Fruit fly (Drosophila melanogaster) whole organism, embryonic: Measurements from ENCODE around the gene Actn.

ENCODE experiments used
- Atf3 ChIP-seq: fragments of 200-800 bp; sonication (Bioruptor generic); optimal IDR thresholded peaks from 3 replicates; lab custom pipeline; 2016; ENCODE audit warnings: missing biosample characterization, missing genetic modification characterization
- Bdp1 ChIP-seq: fragments of 200-800 bp; sonication (Bioruptor generic); optimal IDR thresholded peaks from 3 replicates; lab custom pipeline; 2016; ENCODE audit warnings: missing biosample characterization, missing genetic modification characterization
- BtbVII ChIP-seq: fragments of 200-800 bp; sonication (Bioruptor generic); optimal IDR thresholded peaks from 3 replicates; lab custom pipeline; 2017; ENCODE audit warnings: missing biosample characterization, mild to moderate bottlenecking, missing genetic modification characterization
- Bteb2 ChIP-seq: fragments of 200-800 bp; sonication (Bioruptor generic); optimal IDR thresholded peaks from 2 replicates; lab custom pipeline; 2016; ENCODE audit warnings: missing biosample characterization, missing genetic modification characterization
- CG10979 ChIP-seq: fragments of 200-800 bp; sonication (Bioruptor generic); optimal IDR thresholded peaks from 2 replicates; lab custom pipeline; 2018; ENCODE audit warnings: missing biosample characterization, mild to moderate bottlenecking, missing genetic modification characterization, moderate library complexity
- CG12071 ChIP-seq: fragments of 200-800 bp; sonication (Bioruptor generic); optimal IDR thresholded peaks from 3 replicates; lab custom pipeline; 2018; ENCODE audit warnings: missing biosample characterization, mild to moderate bottlenecking, missing genetic modification characterization
- CG14860 ChIP-seq: fragments of 200-800 bp; sonication (Bioruptor generic); IDR thresholded peaks from 3 replicates; pipeline ENCODE4 v1.3.6; 2022; ENCODE audit warnings: missing biosample characterization, missing genetic modification characterization; ENCODE audit not compliant: partially characterized antibody
- CG15011 ChIP-seq: fragments of 200-800 bp; sonication (Bioruptor generic); optimal IDR thresholded peaks from 3 replicates; lab custom pipeline; 2018; ENCODE audit warnings: missing biosample characterization, mild to moderate bottlenecking, missing genetic modification characterization
- CG16815 ChIP-seq: fragments of 200-800 bp; sonication (Bioruptor generic); optimal IDR thresholded peaks from 3 replicates; lab custom pipeline; 2017; ENCODE audit warnings: missing biosample characterization, mild to moderate bottlenecking, missing genetic modification characterization
- CG2120 ChIP-seq: fragments of 200-800 bp; sonication (Bioruptor generic); optimal IDR thresholded peaks from 3 replicates; lab custom pipeline; 2016; ENCODE audit warnings: missing biosample characterization, missing genetic modification characterization
- CG30020 ChIP-seq: fragments of 200-800 bp; optimal IDR thresholded peaks from 2 replicates; lab custom pipeline; 2019; ENCODE audit warnings: missing biosample characterization, mild to moderate bottlenecking, missing genetic modification characterization, moderate library complexity
- CG30431 ChIP-seq: fragments of 200-800 bp; sonication (Bioruptor generic); optimal IDR thresholded peaks from 2 replicates; lab custom pipeline; 2017; ENCODE audit warnings: missing biosample characterization, missing genetic modification characterization
- CG31388 ChIP-seq: fragments of 200-800 bp; sonication (Bioruptor generic); optimal IDR thresholded peaks from 2 replicates; lab custom pipeline; 2016; ENCODE audit warnings: missing biosample characterization, missing genetic modification characterization
- CG3995 ChIP-seq: fragments of 200-800 bp; sonication (Bioruptor generic); optimal IDR thresholded peaks from 3 replicates; lab custom pipeline; 2016; ENCODE audit warnings: missing biosample characterization, missing genetic modification characterization
- CG43689 ChIP-seq: fragments of 200-800 bp; sonication (Bioruptor generic); IDR thresholded peaks from 2 replicates; pipeline ENCODE4 v1.3.6; 2022; ENCODE audit warnings: missing biosample characterization, missing genetic modification characterization
- CG6654 ChIP-seq: fragments of 200-800 bp; sonication (Bioruptor generic); optimal IDR thresholded peaks from 2 replicates; lab custom pipeline; 2017; ENCODE audit warnings: missing biosample characterization, mild to moderate bottlenecking, missing genetic modification characterization
- CG7271 ChIP-seq: fragments of 200-800 bp; sonication (Bioruptor generic); optimal IDR thresholded peaks from 2 replicates; lab custom pipeline; 2018; ENCODE audit warnings: missing biosample characterization, mild to moderate bottlenecking, missing genetic modification characterization, moderate library complexity
- Dip2 ChIP-seq: fragments of 200-800 bp; sonication (Bioruptor generic); IDR thresholded peaks from 2 replicates; pipeline ENCODE4 v1.3.6; 2022; ENCODE audit warnings: missing biosample characterization, missing genetic modification characterization
- Dip3 ChIP-seq: fragments of 200-800 bp; sonication (Bioruptor generic); optimal IDR thresholded peaks from 3 replicates; lab custom pipeline; 2016; ENCODE audit warnings: missing biosample characterization, missing genetic modification characterization
- Doc3 ChIP-seq: fragments of 200-800 bp; sonication (Bioruptor generic); IDR thresholded peaks from 3 replicates; pipeline ENCODE4 v1.3.6; 2022; ENCODE audit warnings: missing biosample characterization, missing genetic modification characterization; ENCODE audit not compliant: partially characterized antibody
- E2f1 ChIP-seq: fragments of 200-800 bp; sonication (Bioruptor generic); IDR thresholded peaks from 2 replicates; pipeline ENCODE4 v1.3.6; 2022; ENCODE audit warnings: missing biosample characterization, missing genetic modification characterization
- Gsc ChIP-seq: fragments of 200-800 bp; sonication (Bioruptor generic); IDR thresholded peaks from 2 replicates; pipeline ENCODE4 v1.3.6; 2022; ENCODE audit warnings: missing biosample characterization, missing genetic modification characterization
- HLH3B ChIP-seq: fragments of 200-800 bp; sonication (Bioruptor generic); IDR thresholded peaks from 2 replicates; pipeline ENCODE4 v1.3.6; 2022; ENCODE audit warnings: missing biosample characterization, missing genetic modification characterization
- Hsf ChIP-seq: fragments of 200-800 bp; sonication (Bioruptor generic); optimal IDR thresholded peaks from 3 replicates; lab custom pipeline; 2016; ENCODE audit warnings: missing biosample characterization, missing genetic modification characterization
- Med ChIP-seq: fragments of 200-800 bp; sonication (Bioruptor generic); peaks from one replicate; lab custom pipeline; 2016; ENCODE audit warnings: missing biosample characterization, missing genetic modification characterization, mild to moderate bottlenecking, inconsistent platforms, moderate library complexity
- NC2α ChIP-seq: fragments of 200-800 bp; sonication (Bioruptor generic); optimal IDR thresholded peaks from 2 replicates; lab custom pipeline; 2016; ENCODE audit warnings: missing biosample characterization, missing genetic modification characterization
- Neu2 ChIP-seq: fragments of 200-800 bp; sonication (Bioruptor generic); optimal IDR thresholded peaks from 3 replicates; lab custom pipeline; 2016; ENCODE audit warnings: missing biosample characterization, missing genetic modification characterization, borderline replicate concordance
- Poxn ChIP-seq: fragments of 200-800 bp; sonication (Bioruptor generic); IDR thresholded peaks from 2 replicates; pipeline ENCODE4 v1.3.6; 2022; ENCODE audit warnings: missing biosample characterization, missing genetic modification characterization
- Ravus ChIP-seq: fragments of 200-800 bp; sonication (Bioruptor generic); IDR thresholded peaks from 2 replicates; pipeline ENCODE4 v1.3.6; 2022; ENCODE audit warnings: missing biosample characterization, missing genetic modification characterization
- Rx ChIP-seq: fragments of 200-800 bp; sonication (Bioruptor generic); IDR thresholded peaks from 2 replicates; pipeline ENCODE4 v1.3.6; 2022; ENCODE audit warnings: missing biosample characterization, missing genetic modification characterization
- bcd ChIP-seq: fragments of 200-800 bp; sonication (Bioruptor generic); optimal IDR thresholded peaks from 2 replicates; lab custom pipeline; 2017; ENCODE audit warnings: missing biosample characterization, mild to moderate bottlenecking, missing genetic modification characterization
- caup ChIP-seq: fragments of 200-800 bp; sonication (Bioruptor generic); optimal IDR thresholded peaks from 3 replicates; lab custom pipeline; 2017; ENCODE audit warnings: missing biosample characterization, mild to moderate bottlenecking, missing genetic modification characterization, moderate library complexity; ENCODE audit not compliant: severe bottlenecking
- chm ChIP-seq: fragments of 200-800 bp; sonication (Bioruptor generic); IDR thresholded peaks from 2 replicates; pipeline ENCODE4 v1.3.6; 2022; ENCODE audit warnings: missing biosample characterization, missing genetic modification characterization
- ci ChIP-seq: fragments of 200-800 bp; sonication (Bioruptor generic); IDR thresholded peaks from 3 replicates; pipeline ENCODE4 v1.3.6; 2022; ENCODE audit warnings: missing biosample characterization, missing genetic modification characterization
- corto ChIP-seq: fragments of 200-800 bp; sonication (Bioruptor generic); optimal IDR thresholded peaks from 2 replicates; lab custom pipeline; 2016; ENCODE audit warnings: missing biosample characterization, mild to moderate bottlenecking, missing genetic modification characterization, moderate library complexity
- da ChIP-seq: fragments of 200-800 bp; sonication (Bioruptor generic); optimal IDR thresholded peaks from 2 replicates; lab custom pipeline; 2016; ENCODE audit warnings: missing biosample characterization, missing genetic modification characterization
- gem ChIP-seq: fragments of 200-800 bp; sonication (Bioruptor generic); optimal IDR thresholded peaks from 2 replicates; lab custom pipeline; 2019; ENCODE audit warnings: missing biosample characterization, mild to moderate bottlenecking, missing genetic modification characterization, moderate library complexity
- gsb ChIP-seq: fragments of 200-800 bp; sonication (Bioruptor generic); IDR thresholded peaks from 2 replicates; pipeline ENCODE4 v1.3.6; 2022; ENCODE audit warnings: missing biosample characterization, missing genetic modification characterization
- hth ChIP-seq: fragments of >200 bp; optimal IDR thresholded peaks from 2 replicates; lab custom pipeline; 2017; ENCODE audit warnings: inconsistent platforms
- kah ChIP-seq: fragments of 200-800 bp; sonication (Bioruptor generic); optimal IDR thresholded peaks from 2 replicates; lab custom pipeline; 2018; ENCODE audit warnings: missing biosample characterization, mild to moderate bottlenecking, missing genetic modification characterization
- ken ChIP-seq: fragments of 200-800 bp; sonication (Bioruptor generic); IDR thresholded peaks from 3 replicates; pipeline ENCODE4 v1.3.6; 2022; ENCODE audit warnings: missing biosample characterization, missing genetic modification characterization
- mam ChIP-seq: fragments of 200-800 bp; sonication (Bioruptor generic); optimal IDR thresholded peaks from 3 replicates; lab custom pipeline; 2016; ENCODE audit warnings: missing biosample characterization, missing genetic modification characterization
- pfk ChIP-seq: fragments of 200-800 bp; sonication (Bioruptor generic); optimal IDR thresholded peaks from 2 replicates; lab custom pipeline; 2018; ENCODE audit warnings: missing biosample characterization, mild to moderate bottlenecking, missing genetic modification characterization, moderate library complexity
- pros ChIP-seq: fragments of 200-800 bp; sonication (Bioruptor generic); optimal IDR thresholded peaks from 3 replicates; lab custom pipeline; 2019; ENCODE audit warnings: missing biosample characterization, mild to moderate bottlenecking, missing genetic modification characterization, moderate library complexity
- rib ChIP-seq: fragments of 200-800 bp; sonication (Bioruptor generic); IDR thresholded peaks from 2 replicates; pipeline ENCODE4 v1.3.6; 2022; ENCODE audit warnings: missing biosample characterization, missing genetic modification characterization
- salm ChIP-seq: fragments of 200-800 bp; sonication (Bioruptor generic); optimal IDR thresholded peaks from 2 replicates; lab custom pipeline; 2018; ENCODE audit warnings: missing biosample characterization, mild to moderate bottlenecking, missing genetic modification characterization
- schlank ChIP-seq: fragments of 200-800 bp; sonication (Bioruptor generic); optimal IDR thresholded peaks from 2 replicates; lab custom pipeline; 2018; ENCODE audit warnings: missing biosample characterization, mild to moderate bottlenecking, missing genetic modification characterization
- sens-2 ChIP-seq: fragments of 200-800 bp; sonication (Bioruptor generic); IDR thresholded peaks from 2 replicates; pipeline ENCODE4 v1.3.6; 2022; ENCODE audit warnings: missing biosample characterization, missing genetic modification characterization
- sima ChIP-seq: fragments of 200-800 bp; sonication (Bioruptor generic); optimal IDR thresholded peaks from 2 replicates; lab custom pipeline; 2016; ENCODE audit warnings: missing biosample characterization, missing genetic modification characterization
- sisA ChIP-seq: fragments of 200-800 bp; sonication (Bioruptor generic); IDR thresholded peaks from 2 replicates; pipeline ENCODE4 v1.3.6; 2022; ENCODE audit warnings: missing biosample characterization, missing genetic modification characterization
- trh ChIP-seq: fragments of 200-800 bp; sonication (Bioruptor generic); optimal IDR thresholded peaks from 2 replicates; lab custom pipeline; 2016; ENCODE audit warnings: missing biosample characterization, missing genetic modification characterization
- wor ChIP-seq: fragments of 200-800 bp; sonication (Bioruptor generic); IDR thresholded peaks from 2 replicates; pipeline ENCODE4 v1.3.6; 2022; ENCODE audit warnings: missing biosample characterization, missing genetic modification characterization
- zfh2 ChIP-seq: fragments of 200-800 bp; sonication (Bioruptor generic); optimal IDR thresholded peaks from 2 replicates; lab custom pipeline; 2016; ENCODE audit warnings: missing biosample characterization, missing genetic modification characterization

Gene Actn

dm6 chrX:2061119-2061518 is 19.0 kb upstream of the Actn start (continued):
- TF ChIP-seq kah (GFP tag; lab: Kevin White, UChicago): peak; percentile 36
- no peak for TF ChIP-seq da (GFP tag; lab: Kevin White, UChicago)
- TF ChIP-seq salm: no peak
- TF ChIP-seq Dip3 (GFP tag; lab: Kevin White, UChicago): no peak
- no peak for TF ChIP-seq schlank (tag; lab: Kevin White, UChicago)
- TF ChIP-seq rib (GFP tag; lab: Robert Waterston, UW): no peak
- no peak for TF ChIP-seq Gsc (GFP tag; lab: Robert Waterston, UW)
- TF ChIP-seq caup (GFP tag; lab: Kevin White, UChicago): peak; percentile 48
- no peak for TF ChIP-seq Doc3 (GFP tag; lab: Robert Waterston, UW)
- TF ChIP-seq gem: no peak
- no peak for TF ChIP-seq gsb
- no peak for TF ChIP-seq sima (GFP tag; lab: Kevin White, UChicago)
- TF ChIP-seq CG30020 (tag; lab: Kevin White, UChicago): peak; percentile 25
- no peak for TF ChIP-seq Bdp1 (GFP tag; lab: Kevin White, UChicago)
- TF ChIP-seq Med: peak; percentile 78
- no peak for TF ChIP-seq corto
- no peak for TF ChIP-seq trh (GFP tag; lab: Kevin White, UChicago)
- TF ChIP-seq hth (lab: Kevin White, UChicago): no peak
- peak; percentile 23 for TF ChIP-seq Hsf (GFP tag; lab: Kevin White, UChicago)
- TF ChIP-seq E2f1 (GFP tag; lab: Robert Waterston, UW): no peak
- TF ChIP-seq HLH3B (GFP tag; lab: Robert Waterston, UW): no peak
- no peak for TF ChIP-seq CG16815
- TF ChIP-seq Neu2 (GFP tag; lab: Kevin White, UChicago): no peak
- TF ChIP-seq ken: no peak
- TF ChIP-seq CG3995 (GFP tag; lab: Kevin White, UChicago): no peak
- peak; percentile 35 for TF ChIP-seq CG15011 (GFP tag; lab: Kevin White, UChicago)
- TF ChIP-seq CG2120 (GFP tag; lab: Kevin White, UChicago): no peak
- no peak for TF ChIP-seq pros (GFP tag; lab: Kevin White, UChicago)
- no peak for TF ChIP-seq CG30431 (GFP tag; lab: Kevin White, UChicago)
- no peak for TF ChIP-seq CG14860
- TF ChIP-seq CG12071 (GFP tag; lab: Kevin White, UChicago): peak; percentile 46
- TF ChIP-seq chm (GFP tag; lab: Robert Waterston, UW): no peak
- TF ChIP-seq NC2α (GFP tag; lab: Kevin White, UChicago): no peak
- peak; percentile 39 for TF ChIP-seq CG10979 (tag; lab: Kevin White, UChicago)
- TF ChIP-seq Poxn (GFP tag; lab: Robert Waterston, UW): no peak
- TF ChIP-seq sens-2 (GFP tag; lab: Robert Waterston, UW): no peak
- peak; percentile 68; the same call in 2 of the 3 replicates for TF ChIP-seq ci (GFP tag; lab: Robert Waterston, UW)
- no peak for TF ChIP-seq pfk (GFP tag; lab: Kevin White, UChicago)
- no peak for TF ChIP-seq sisA (GFP tag; lab: Robert Waterston, UW)
- no peak for TF ChIP-seq Ravus (GFP tag; lab: Robert Waterston, UW)
- TF ChIP-seq Rx (GFP tag; lab: Robert Waterston, UW): no peak
- TF ChIP-seq BtbVII (GFP tag; lab: Kevin White, UChicago): peak; percentile 36
- TF ChIP-seq Atf3: no peak
- TF ChIP-seq bcd (GFP tag; lab: Kevin White, UChicago): peak; percentile 36
- TF ChIP-seq wor (GFP tag; lab: Robert Waterston, UW): no peak
- no peak for TF ChIP-seq CG31388
- no peak for TF ChIP-seq CG6654 (GFP tag; lab: Kevin White, UChicago)
- TF ChIP-seq Bteb2 (GFP tag; lab: Kevin White, UChicago): no peak
- no peak for TF ChIP-seq zfh2 (GFP tag; lab: Kevin White, UChicago)
- peak; percentile 0 for TF ChIP-seq CG7271 (tag; lab: Kevin White, UChicago)
- TF ChIP-seq Dip2 (GFP tag; lab: Robert Waterston, UW): no peak
- TF ChIP-seq CG43689 (GFP tag; lab: Robert Waterston, UW): no peak
- no peak for TF ChIP-seq mam
